Worm (Caenorhabditis elegans) whole organism, early embryonic: ENCODE results near the gene obr-1.

Source experiments
- ama-1 ChIP-seq: fragments of 150-350 bp; optimal IDR thresholded peaks from 2 replicates; lab custom pipeline; 2014
- hmbx-1 ChIP-seq: sonication (generic microtip); optimal IDR thresholded peaks from 2 replicates; lab custom pipeline; 2016; ENCODE audit warnings: mild to moderate bottlenecking, missing genetic modification characterization, missing compliant biosample characterization
- hmg-4 ChIP-seq: fragments of 200-800 bp; sonication (Bioruptor generic); optimal IDR thresholded peaks from 2 replicates; lab custom pipeline; 2018; ENCODE audit warnings: mild to moderate bottlenecking, missing genetic modification characterization, missing compliant biosample characterization
- pes-1 ChIP-seq: fragments of 200-800 bp; sonication (Bioruptor generic); IDR thresholded peaks from 2 replicates; pipeline ENCODE4 v1.3.6; 2022; ENCODE audit warnings: missing genetic modification reagents, missing genetic modification characterization, missing compliant biosample characterization
- scrt-1 ChIP-seq: fragments of 200-800 bp; sonication (Bioruptor generic); IDR thresholded peaks from 2 replicates; pipeline ENCODE4 v1.3.6; 2022; ENCODE audit warnings: missing genetic modification characterization, missing compliant biosample characterization

ce11 chrIII:11290554-11290953, 19.9 kb upstream of the obr-1 start, which contains the start of the genes gly-9, mib-1 and smc-3:
- TF ChIP-seq ama-1 (lab: Kevin White, UChicago), result no peak
- TF ChIP-seq hmbx-1 (tag; lab: Kevin White, UChicago), result no peak
- TF ChIP-seq pes-1 (GFP tag; lab: Robert Waterston, UW), result peak; percentile 66
- 0 out of 2 replicates have a peak, but pooled peaks have one; percentile 60 for TF ChIP-seq scrt-1
- no peak for TF ChIP-seq hmg-4 (GFP tag; lab: Kevin White, UChicago)
